Worm (Caenorhabditis elegans): Measurements from ENCODE around the gene F36H5.9.

ce11 chrII:1750413-1750812 lies 2.5 kb downstream of the F36H5.9 start, which contains the start of the genes F36H5.13 and F36H5.8:
- TF ChIP-seq him-1 (tag; optimal IDR thresholded peaks at IDR 0.05) (no peak), W03F9.2 (tag; optimal IDR thresholded peaks at IDR 0.05) (no peak)
